Worm (Caenorhabditis elegans) whole organism, L3 larva: ENCODE measurements around the gene aps-1.

Experiments
- R02D3.7 ChIP-seq: fragments of 150-350 bp; optimal IDR thresholded peaks from 2 replicates; lab custom pipeline; 2014; ENCODE audit warnings: missing biosample characterization, missing genetic modification characterization
- ZK546.5 ChIP-seq: sonication (generic microtip); optimal IDR thresholded peaks from 2 replicates; lab custom pipeline; 2017; ENCODE audit warnings: missing biosample characterization, missing genetic modification characterization
- aly-2 ChIP-seq: fragments of 150-350 bp; optimal IDR thresholded peaks from 2 replicates; lab custom pipeline; 2014; ENCODE audit warnings: missing biosample characterization, missing genetic modification characterization
- ama-1 ChIP-seq: fragments of 150-350 bp; optimal IDR thresholded peaks from 2 replicates; lab custom pipeline; 2018
- ceh-16 ChIP-seq: sonication (generic microtip); optimal IDR thresholded peaks from 2 replicates; lab custom pipeline; 2017; ENCODE audit warnings: missing biosample characterization, missing genetic modification characterization
- ceh-28 ChIP-seq: fragments of 150-350 bp; optimal IDR thresholded peaks from 2 replicates; lab custom pipeline; 2014; ENCODE audit warnings: missing biosample characterization, missing genetic modification reagents, missing genetic modification characterization
- ceh-82 ChIP-seq: fragments of 150-350 bp; optimal IDR thresholded peaks from 2 replicates; lab custom pipeline; 2014; ENCODE audit warnings: missing biosample characterization, missing genetic modification characterization
- daf-12 ChIP-seq: fragments of 150-350 bp; optimal IDR thresholded peaks from 2 replicates; lab custom pipeline; 2014; ENCODE audit warnings: missing biosample characterization, missing genetic modification reagents, missing genetic modification characterization
- egl-27 ChIP-seq: sonication (generic microtip); optimal IDR thresholded peaks from 4 replicates; lab custom pipeline; 2017; ENCODE audit warnings: missing biosample characterization, missing genetic modification reagents, missing genetic modification characterization
- egl-5 ChIP-seq: fragments of 150-350 bp; optimal IDR thresholded peaks from 2 replicates; lab custom pipeline; 2017; ENCODE audit warnings: missing biosample characterization, missing genetic modification reagents, missing genetic modification characterization, inconsistent platforms
- elt-1 ChIP-seq: fragments of 150-350 bp; optimal IDR thresholded peaks from 2 replicates; lab custom pipeline; 2014; ENCODE audit warnings: missing biosample characterization, missing genetic modification characterization
- elt-2 ChIP-seq: sonication (generic microtip); optimal IDR thresholded peaks from 2 replicates; lab custom pipeline; 2016; ENCODE audit warnings: missing genetic modification reagents, mild to moderate bottlenecking, missing genetic modification characterization, missing compliant biosample characterization
- elt-3 ChIP-seq, 3 experiments: fragments of 150-350 bp in 1 of 3; sonication (generic microtip) in 2 of 3; optimal IDR thresholded peaks; 2 replicates in 2 of 3; 4 replicates in 1 of 3; lab custom pipeline; 2014 to 2017; ENCODE audit warnings: missing biosample characterization in 3 of 3, missing genetic modification characterization in 3 of 3
- eor-1 ChIP-seq, 2 experiments: fragments of 150-350 bp; optimal IDR thresholded peaks; 2 replicates each; lab custom pipeline; 2014 to 2018; ENCODE audit warnings: missing biosample characterization in 2 of 2, missing genetic modification characterization in 2 of 2
- fkh-10 ChIP-seq: sonication (generic microtip); optimal IDR thresholded peaks from 2 replicates; lab custom pipeline; 2017; ENCODE audit warnings: missing biosample characterization, missing genetic modification reagents, missing genetic modification characterization
- fkh-2 ChIP-seq: fragments of 150-350 bp; optimal IDR thresholded peaks from 2 replicates; lab custom pipeline; 2014; ENCODE audit warnings: missing biosample characterization, missing genetic modification reagents, missing genetic modification characterization
- fos-1 ChIP-seq: fragments of 150-350 bp; optimal IDR thresholded peaks from 2 replicates; lab custom pipeline; 2014; ENCODE audit warnings: missing biosample characterization, missing genetic modification characterization
- hmg-11 ChIP-seq: sonication (generic microtip); optimal IDR thresholded peaks from 2 replicates; lab custom pipeline; 2016; ENCODE audit warnings: missing genetic modification characterization, missing compliant biosample characterization
- jun-1 ChIP-seq: fragments of 150-350 bp; optimal IDR thresholded peaks from 2 replicates; lab custom pipeline; 2014; ENCODE audit warnings: missing biosample characterization, missing genetic modification reagents, missing genetic modification characterization
- lin-39 ChIP-seq: fragments of 150-350 bp; optimal IDR thresholded peaks from 2 replicates; lab custom pipeline; 2018; ENCODE audit warnings: missing biosample characterization, missing genetic modification reagents, missing genetic modification characterization
- mml-1 ChIP-seq: fragments of 150-350 bp; sonication (generic microtip); optimal IDR thresholded peaks from 3 replicates; lab custom pipeline; 2014; ENCODE audit warnings: missing biosample characterization, missing genetic modification characterization
- nfya-1 ChIP-seq: sonication (generic microtip); optimal IDR thresholded peaks from 2 replicates; lab custom pipeline; 2017; ENCODE audit warnings: missing genetic modification characterization, mild to moderate bottlenecking, missing compliant biosample characterization, antibody characterized with exemption, moderate library complexity; ENCODE audit not compliant: insufficient read depth
- nhr-11 ChIP-seq: fragments of 150-350 bp; optimal IDR thresholded peaks from 2 replicates; lab custom pipeline; 2014; ENCODE audit warnings: missing biosample characterization, missing genetic modification characterization
- nhr-12 ChIP-seq: fragments of 150-350 bp; optimal IDR thresholded peaks from 2 replicates; lab custom pipeline; 2014; ENCODE audit warnings: missing biosample characterization, missing genetic modification characterization
- nhr-23 ChIP-seq: fragments of 150-350 bp; optimal IDR thresholded peaks from 2 replicates; lab custom pipeline; 2014; ENCODE audit warnings: missing biosample characterization, missing genetic modification reagents, missing genetic modification characterization
- nhr-237 ChIP-seq: fragments of 150-350 bp; optimal IDR thresholded peaks from 2 replicates; lab custom pipeline; 2014; ENCODE audit warnings: missing biosample characterization, missing genetic modification characterization
- nhr-25 ChIP-seq: sonication (generic microtip); optimal IDR thresholded peaks from 2 replicates; lab custom pipeline; 2017; ENCODE audit warnings: missing biosample characterization, missing genetic modification characterization
- nhr-28 ChIP-seq: fragments of 150-350 bp; optimal IDR thresholded peaks from 2 replicates; lab custom pipeline; 2014; ENCODE audit warnings: missing biosample characterization, missing genetic modification characterization
- nhr-43 ChIP-seq: sonication (generic microtip); optimal IDR thresholded peaks from 2 replicates; lab custom pipeline; 2016; ENCODE audit warnings: mild to moderate bottlenecking, missing genetic modification characterization, missing compliant biosample characterization; ENCODE audit not compliant: poor library complexity, severe bottlenecking
- nhr-67 ChIP-seq: fragments of 150-350 bp; optimal IDR thresholded peaks from 2 replicates; lab custom pipeline; 2014; ENCODE audit warnings: missing biosample characterization, missing genetic modification characterization
- nhr-77 ChIP-seq: fragments of 150-350 bp; optimal IDR thresholded peaks from 2 replicates; lab custom pipeline; 2014; ENCODE audit warnings: missing biosample characterization, missing genetic modification characterization
- pha-4 ChIP-seq: fragments of 150-350 bp; optimal IDR thresholded peaks from 2 replicates; lab custom pipeline; 2014; ENCODE audit warnings: missing biosample characterization, missing genetic modification reagents, missing genetic modification characterization
- pqm-1 ChIP-seq: fragments of 150-350 bp; optimal IDR thresholded peaks from 2 replicates; lab custom pipeline; 2017; ENCODE audit warnings: missing biosample characterization, missing genetic modification characterization, inconsistent platforms
- sea-2 ChIP-seq: fragments of 150-350 bp; sonication (generic microtip); optimal IDR thresholded peaks from 4 replicates; lab custom pipeline; 2014; ENCODE audit warnings: missing biosample characterization, missing genetic modification reagents, missing genetic modification characterization
- tbx-2 ChIP-seq: sonication (generic microtip); optimal IDR thresholded peaks from 2 replicates; lab custom pipeline; 2016; ENCODE audit warnings: mild to moderate bottlenecking, missing genetic modification characterization, missing compliant biosample characterization
- unc-62 ChIP-seq: fragments of 150-350 bp; sonication (generic microtip); optimal IDR thresholded peaks from 4 replicates; lab custom pipeline; 2014; ENCODE audit warnings: missing biosample characterization, missing genetic modification reagents, missing genetic modification characterization
- zag-1 ChIP-seq: fragments of 150-350 bp; optimal IDR thresholded peaks from 2 replicates; lab custom pipeline; 2014; ENCODE audit warnings: missing biosample characterization, missing genetic modification characterization
- ztf-4 ChIP-seq: fragments of 150-350 bp; optimal IDR thresholded peaks from 2 replicates; lab custom pipeline; 2014; ENCODE audit warnings: missing biosample characterization, missing genetic modification characterization

The aps-1 gene

DNA sequence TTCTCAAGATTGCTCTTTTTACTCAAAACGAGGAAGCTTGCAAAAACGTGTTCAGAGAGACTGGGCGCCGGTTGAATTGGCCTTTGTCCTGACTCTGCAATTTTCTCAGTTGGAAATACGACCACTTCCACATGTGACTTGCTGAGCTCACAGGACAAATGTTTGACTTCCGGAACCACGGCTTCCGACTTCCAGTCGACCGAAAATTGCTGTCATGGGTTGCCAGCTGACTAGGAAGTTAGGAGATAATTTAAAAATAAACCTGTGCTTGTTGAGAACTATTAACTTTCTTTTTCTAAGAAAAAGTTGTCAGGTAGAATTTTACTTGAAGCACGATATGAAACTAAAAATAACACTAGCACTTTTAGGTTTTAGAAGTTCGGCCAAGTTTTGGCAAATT, 13.8 kb downstream of the aps-1 start:
- TF ChIP-seq nhr-67, result no peak
- TF ChIP-seq tbx-2, result peak; percentile 52

- TF ChIP-seq nhr-67 (no peak), fos-1 (tag; lab: Kevin White, UChicago) (no peak), elt-3 (tag; optimal IDR thresholded peaks at IDR 0.05; lab: Kevin White, UChicago) (no peak), ceh-28 (tag; lab: Kevin White, UChicago) (no peak), egl-27 (tag; lab: Kevin White, UChicago) (no peak), nhr-28 (tag; lab: Kevin White, UChicago) (no peak), nhr-25 (tag; lab: Kevin White, UChicago) (no peak), zag-1 (tag; lab: Kevin White, UChicago) (no peak), unc-62 (peak; percentile 13), pqm-1 (tag; lab: Kevin White, UChicago) (no peak), sea-2 (GFP tag; lab: Kevin White, UChicago) (no peak), ceh-82 (tag; lab: Kevin White, UChicago) (no peak), nhr-11 (no peak), ceh-16 (no peak), mml-1 (tag; lab: Kevin White, UChicago) (no peak), tbx-2 (no peak), aly-2 (no peak), elt-1 (tag; lab: Kevin White, UChicago) (no peak), fkh-2 (tag; lab: Kevin White, UChicago) (no peak), daf-12 (tag; lab: Kevin White, UChicago) (no peak), ztf-4 (no peak), nfya-1 (tag; lab: Kevin White, UChicago) (peak; percentile 33), nhr-12 (tag; lab: Kevin White, UChicago) (no peak), hmg-11 (tag; lab: Kevin White, UChicago) (peak; percentile 22), eor-1 (tag; optimal IDR thresholded peaks at IDR 0.05; lab: Kevin White, UChicago) (no peak), ZK546.5 (tag; lab: Kevin White, UChicago) (no peak), lin-39 (tag; lab: Kevin White, UChicago) (peak; percentile 72), nhr-23 (tag; lab: Kevin White, UChicago) (no peak)
- TF ChIP-seq, all 47 proteins: peak for 4
Measured at ce11 chrV:6033512-6033911, 15.7 kb downstream of the aps-1 start.

DNA sequence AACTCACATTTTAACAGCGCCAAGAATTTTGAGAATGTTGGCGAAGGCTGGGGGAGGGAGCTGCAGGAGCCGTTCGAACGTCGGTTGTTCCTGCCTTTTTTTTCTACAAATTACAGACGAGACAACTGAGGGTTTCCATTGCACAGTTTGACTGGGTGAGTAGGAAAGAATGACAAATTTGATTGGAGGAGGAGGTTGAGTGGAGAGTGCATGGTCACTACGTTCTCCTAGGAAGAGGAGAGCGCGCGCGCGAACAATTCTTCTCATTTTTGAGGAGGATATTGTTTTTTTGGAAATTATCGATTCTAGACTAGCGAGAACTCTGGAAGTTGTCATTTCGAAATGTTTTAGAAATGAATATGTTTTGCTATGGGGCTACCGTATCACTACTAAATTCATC, 16.9 kb downstream of the aps-1 start, which contains the start of gene dhs-17:
Gene dhs-17, minus strand, starts transcription at position 101 of the 400 bp plus-strand sequence.
- no peak for TF ChIP-seq ceh-16
- no peak for TF ChIP-seq nhr-12 (tag; lab: Kevin White, UChicago)
- no peak for TF ChIP-seq egl-5 (tag; lab: Kevin White, UChicago)
- no peak for TF ChIP-seq elt-2 (tag; lab: Kevin White, UChicago)
- TF ChIP-seq eor-1 (tag; optimal IDR thresholded peaks at IDR 0.05; lab: Kevin White, UChicago), result no peak
- no peak for TF ChIP-seq pha-4
- TF ChIP-seq nhr-77, result no peak
- TF ChIP-seq jun-1 (tag; lab: Kevin White, UChicago), result no peak
- no peak for TF ChIP-seq fkh-10
- no peak for TF ChIP-seq fkh-2 (tag; lab: Kevin White, UChicago)
- TF ChIP-seq ztf-4, result no peak
- TF ChIP-seq ama-1 (lab: Kevin White, UChicago), result no peak
- TF ChIP-seq lin-39 (tag; lab: Kevin White, UChicago), result no peak
- no peak for TF ChIP-seq daf-12 (tag; lab: Kevin White, UChicago)

DNA sequence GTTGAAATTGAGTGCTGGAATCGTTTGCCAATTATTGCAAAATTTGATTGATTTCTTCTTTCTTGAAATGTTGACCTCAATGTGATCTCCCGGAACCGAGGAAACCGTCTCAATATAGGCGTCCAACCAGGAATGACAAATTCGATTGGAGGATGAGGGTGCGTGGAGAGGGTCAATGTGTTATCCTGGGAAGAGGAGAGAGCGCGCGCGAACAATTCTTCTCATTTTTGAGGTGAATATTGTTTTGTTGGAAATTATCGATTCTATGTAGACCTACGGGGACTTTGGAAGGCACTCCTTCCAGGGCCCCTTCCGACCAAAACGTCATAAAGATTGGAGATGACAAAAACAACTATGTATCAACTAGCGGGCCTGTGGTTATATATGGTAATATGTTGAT, 18.8 kb downstream of the aps-1 start:
- TF ChIP-seq ceh-28 (tag; lab: Kevin White, UChicago), result no peak
- TF ChIP-seq jun-1 (tag; lab: Kevin White, UChicago), result no peak
- TF ChIP-seq fos-1 (tag; lab: Kevin White, UChicago), result no peak
- no peak for TF ChIP-seq egl-27 (tag; lab: Kevin White, UChicago)
- TF ChIP-seq elt-3 (tag; optimal IDR thresholded peaks at IDR 0.05; lab: Kevin White, UChicago), result no peak
- TF ChIP-seq nhr-237 (tag; lab: Kevin White, UChicago), result no peak
- no peak for TF ChIP-seq hmg-11 (tag; lab: Kevin White, UChicago)
- TF ChIP-seq nhr-12 (tag; lab: Kevin White, UChicago), result no peak
- TF ChIP-seq aly-2, result no peak
- no peak for TF ChIP-seq nhr-77
- no peak for TF ChIP-seq ceh-82 (tag; lab: Kevin White, UChicago)
- TF ChIP-seq egl-5 (tag; lab: Kevin White, UChicago), result no peak
- no peak for TF ChIP-seq fkh-10
- TF ChIP-seq ama-1 (lab: Kevin White, UChicago), result no peak
- TF ChIP-seq eor-1 (tag; optimal IDR thresholded peaks at IDR 0.05; lab: Kevin White, UChicago), result no peak
- no peak for TF ChIP-seq nfya-1 (tag; lab: Kevin White, UChicago)
- no peak for TF ChIP-seq nhr-43 (tag; lab: Kevin White, UChicago)
- no peak for TF ChIP-seq nhr-25 (tag; lab: Kevin White, UChicago)
- TF ChIP-seq R02D3.7 (tag; lab: Kevin White, UChicago), result no peak
- TF ChIP-seq, all 47 proteins: peak for 0
